Fruit fly (Drosophila melanogaster): ENCODE results near the gene Crg-1.

Crg-1 gene

dm6 chrX:3775822-3776668 is 17.0 kb upstream of the Crg-1 start (continued):
- TF ChIP-seq spab (GFP tag; optimal IDR thresholded peaks at IDR 0.05), result peak; percentile 82
- TF ChIP-seq CG4318 (GFP tag; optimal IDR thresholded peaks at IDR 0.05), result no peak
- peak; percentile 75 for TF ChIP-seq achi (GFP tag; optimal IDR thresholded peaks at IDR 0.05)
- peak; percentile 59 for TF ChIP-seq CG6792 (GFP tag; optimal IDR thresholded peaks at IDR 0.05)
- no peak for TF ChIP-seq Ets21C (GFP tag; optimal IDR thresholded peaks at IDR 0.05)
- TF ChIP-seq CG10669 (GFP tag; optimal IDR thresholded peaks at IDR 0.05), result peak; percentile 80
- peak; percentile 90 for TF ChIP-seq CG6854 (GFP tag; optimal IDR thresholded peaks at IDR 0.05)
- peak; percentile 60 for TF ChIP-seq CG3032 (tag; optimal IDR thresholded peaks at IDR 0.05)
- peak; percentile 85 for TF ChIP-seq Lpt (GFP tag; optimal IDR thresholded peaks at IDR 0.05)
- peak; percentile 87 for TF ChIP-seq CG15336 (GFP tag; IDR thresholded peaks at IDR 0.05)
- TF ChIP-seq acj6 (GFP tag; optimal IDR thresholded peaks at IDR 0.05), result peak; percentile 47
- peak; percentile 63 for TF ChIP-seq CG10631 (GFP tag; optimal IDR thresholded peaks at IDR 0.05)
- TF ChIP-seq vri (GFP tag; optimal IDR thresholded peaks at IDR 0.05), result peak; percentile 84
- TF ChIP-seq Gug (GFP tag; IDR thresholded peaks at IDR 0.05), result peak; percentile 60
- peak; percentile 48 for TF ChIP-seq Blimp-1 (GFP tag; optimal IDR thresholded peaks at IDR 0.05)
- peak; percentile 68 for TF ChIP-seq fkh (GFP tag; optimal IDR thresholded peaks at IDR 0.05)
- TF ChIP-seq Sox102F (GFP tag; optimal IDR thresholded peaks at IDR 0.05), result peak; percentile 68
- TF ChIP-seq Met (GFP tag; optimal IDR thresholded peaks at IDR 0.05), result peak; percentile 52
- TF ChIP-seq salr (GFP tag; optimal IDR thresholded peaks at IDR 0.05), result peak; percentile 40 to 83
- peak; percentile 84 for TF ChIP-seq svp (GFP tag)
- TF ChIP-seq CG8632 (GFP tag; optimal IDR thresholded peaks at IDR 0.05), result peak; percentile 79
- TF ChIP-seq esn (GFP tag; optimal IDR thresholded peaks at IDR 0.05), result peak; percentile 56
- TF ChIP-seq CG32006 (GFP tag; optimal IDR thresholded peaks at IDR 0.05), result peak; percentile 74
- TF ChIP-seq Eip75B (GFP tag; optimal IDR thresholded peaks at IDR 0.05), result peak; percentile 66
- TF ChIP-seq fd59A (GFP tag; optimal IDR thresholded peaks at IDR 0.05), result peak; percentile 36

DNA sequence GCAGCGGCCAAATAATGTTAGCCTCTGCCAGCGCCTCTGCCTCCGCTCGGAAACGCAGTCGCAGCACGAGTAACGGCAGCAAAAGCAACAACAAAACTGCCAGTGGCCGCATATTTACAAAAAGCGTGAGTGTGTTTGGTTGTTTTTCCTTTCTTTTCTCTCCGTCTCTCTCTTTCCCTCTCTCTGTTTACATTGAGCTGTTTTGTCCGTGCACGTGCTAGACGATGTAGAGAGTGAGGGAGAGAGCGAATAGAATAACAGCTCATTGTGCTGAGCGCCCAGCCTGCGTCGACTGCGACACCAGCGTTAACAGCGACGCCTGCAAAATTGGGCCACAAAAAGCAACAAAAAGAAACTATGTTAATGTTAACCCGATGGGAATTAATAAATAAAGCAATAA is 15.8 kb upstream of the Crg-1 start:
- TF ChIP-seq Lpt (GFP tag; optimal IDR thresholded peaks at IDR 0.05) (peak; percentile 62), dsx (GFP tag; optimal IDR thresholded peaks at IDR 0.05; ENCODE audit: poor library complexity, severe bottlenecking) (peak; percentile 73), CG6854 (GFP tag; optimal IDR thresholded peaks at IDR 0.05) (peak; percentile 72), ss (GFP tag; optimal IDR thresholded peaks at IDR 0.05) (peak; percentile 82 to 87), Hr38 (GFP tag; optimal IDR thresholded peaks at IDR 0.05) (no peak), CG8319 (GFP tag; optimal IDR thresholded peaks at IDR 0.05) (no peak), dac (GFP tag; optimal IDR thresholded peaks at IDR 0.05) (peak; percentile 18), topi (GFP tag; optimal IDR thresholded peaks at IDR 0.05) (peak; percentile 32), esn (GFP tag; optimal IDR thresholded peaks at IDR 0.05) (peak; percentile 28), net (GFP tag; optimal IDR thresholded peaks at IDR 0.05) (peak; percentile 56), CG7368 (GFP tag; optimal IDR thresholded peaks at IDR 0.05) (peak; percentile 17), CG1621 (tag; optimal IDR thresholded peaks at IDR 0.05) (peak; percentile 79), spab (GFP tag; optimal IDR thresholded peaks at IDR 0.05) (peak; percentile 53), CG32006 (GFP tag; optimal IDR thresholded peaks at IDR 0.05) (peak; percentile 49), Hr39 (GFP tag; optimal IDR thresholded peaks at IDR 0.05) (no peak), Sox15 (GFP tag; optimal IDR thresholded peaks at IDR 0.05) (no peak), Gug (GFP tag; IDR thresholded peaks at IDR 0.05) (peak; percentile 40; the same call in 1 of the 2 replicates), CG6276 (GFP tag; optimal IDR thresholded peaks at IDR 0.05) (peak; percentile 64), Sox102F (GFP tag; optimal IDR thresholded peaks at IDR 0.05) (peak; percentile 39), Eip75B (GFP tag; optimal IDR thresholded peaks at IDR 0.05) (peak; percentile 64), CG11902 (GFP tag; optimal IDR thresholded peaks at IDR 0.05) (no peak), CG8632 (GFP tag; optimal IDR thresholded peaks at IDR 0.05) (peak; percentile 31), salr (GFP tag; optimal IDR thresholded peaks at IDR 0.05) (peak; percentile 25 to 53), CG34406 (GFP tag; optimal IDR thresholded peaks at IDR 0.05) (no peak), CG11294 (GFP tag; IDR thresholded peaks at IDR 0.05) (peak; percentile 24; the same call in 1 of the 2 replicates), Eip78C (GFP tag) (peak; percentile 64), lz (GFP tag; optimal IDR thresholded peaks at IDR 0.05) (peak; percentile 11), Blimp-1 (GFP tag; optimal IDR thresholded peaks at IDR 0.05) (peak; percentile 60), OdsH (GFP tag; optimal IDR thresholded peaks at IDR 0.05) (peak; percentile 22), vri (GFP tag; optimal IDR thresholded peaks at IDR 0.05) (peak; percentile 82), CG8119 (GFP tag; IDR thresholded peaks at IDR 0.05) (peak; percentile 75), fkh (GFP tag; optimal IDR thresholded peaks at IDR 0.05) (peak; percentile 99), CG6792 (GFP tag; optimal IDR thresholded peaks at IDR 0.05) (peak; percentile 26), Hr4 (GFP tag; optimal IDR thresholded peaks at IDR 0.05) (no peak), cyc (GFP tag; optimal IDR thresholded peaks at IDR 0.05) (no peak), acj6 (GFP tag; optimal IDR thresholded peaks at IDR 0.05) (no peak), CG10631 (GFP tag; optimal IDR thresholded peaks at IDR 0.05) (peak; percentile 10)
